Worm (Caenorhabditis elegans) whole organism, L4 larva: ENCODE data around the gene R13D11.4.
A peak's percentile ranks its signal among the peaks of the same experiment; 100 is the strongest.

Source experiments
- D1046.2 ChIP-seq: fragments of 200-800 bp; sonication (Bioruptor generic); IDR thresholded peaks from 2 replicates; pipeline ENCODE4 v1.3.6; 2022; ENCODE audit warnings: missing genetic modification characterization, missing compliant biosample characterization
- F10B5.3 ChIP-seq: sonication (generic microtip); optimal IDR thresholded peaks from 2 replicates; lab custom pipeline; 2016; ENCODE audit warnings: mild to moderate bottlenecking, missing genetic modification characterization, missing compliant biosample characterization
- F44E2.7 ChIP-seq: fragments of 200-800 bp; sonication (Bioruptor generic); IDR thresholded peaks from 2 replicates; pipeline ENCODE4 v2.1.2; 2022; ENCODE audit warnings: missing genetic modification characterization, missing compliant biosample characterization
- T26A8.4 ChIP-seq: fragments of 200-800 bp; sonication (Bioruptor generic); IDR thresholded peaks from 2 replicates; pipeline ENCODE4 v1.3.6; 2022; ENCODE audit warnings: missing genetic modification characterization, missing compliant biosample characterization
- Y105C5A.15 ChIP-seq: fragments of 200-800 bp; sonication (Bioruptor generic); IDR thresholded peaks from 2 replicates; pipeline ENCODE4 v1.3.6; 2022; ENCODE audit warnings: missing genetic modification characterization, missing compliant biosample characterization
- aha-1 ChIP-seq: fragments of 150-350 bp; peaks from one replicate; lab custom pipeline; 2014; ENCODE audit warnings: missing biosample characterization, missing genetic modification characterization
- aly-2 ChIP-seq: sonication (generic microtip); optimal IDR thresholded peaks from 2 replicates; lab custom pipeline; 2018; ENCODE audit warnings: missing biosample characterization, missing genetic modification characterization
- ama-1 ChIP-seq: fragments of 150-350 bp; optimal IDR thresholded peaks from 2 replicates; lab custom pipeline; 2014; ENCODE audit warnings: inconsistent platforms, mixed read lengths
- arid-1 ChIP-seq: fragments of 200-800 bp; sonication (Bioruptor generic); conservative IDR thresholded peaks from 2 replicates; pipeline ENCODE4 v1.3.6; 2022; ENCODE audit warnings: missing genetic modification reagents, missing genetic modification characterization, missing compliant biosample characterization
- ceh-28 ChIP-seq: fragments of 150-350 bp; optimal IDR thresholded peaks from 2 replicates; lab custom pipeline; 2014; ENCODE audit warnings: missing biosample characterization, missing genetic modification reagents, missing genetic modification characterization
- ceh-32 ChIP-seq: sonication (generic microtip); optimal IDR thresholded peaks from 2 replicates; lab custom pipeline; 2016; ENCODE audit warnings: mild to moderate bottlenecking, missing genetic modification characterization, missing compliant biosample characterization; ENCODE audit not compliant: poor library complexity
- ceh-44 ChIP-seq: fragments of 200-800 bp; sonication (Bioruptor generic); IDR thresholded peaks from 2 replicates; pipeline ENCODE4 v1.3.6; 2022; ENCODE audit warnings: missing genetic modification reagents, missing genetic modification characterization, missing compliant biosample characterization
- ceh-82 ChIP-seq: sonication (generic microtip); optimal IDR thresholded peaks from 2 replicates; lab custom pipeline; 2017; ENCODE audit warnings: missing biosample characterization, missing genetic modification characterization
- ces-1 ChIP-seq: fragments of 150-350 bp; sonication (generic microtip); optimal IDR thresholded peaks from 4 replicates; lab custom pipeline; 2014; ENCODE audit warnings: missing biosample characterization, missing genetic modification reagents, missing genetic modification characterization
- cey-2 ChIP-seq: sonication (generic microtip); optimal IDR thresholded peaks from 3 replicates; lab custom pipeline; 2017; ENCODE audit warnings: missing genetic modification characterization, mild to moderate bottlenecking, missing compliant biosample characterization, antibody characterized with exemption, borderline replicate concordance; ENCODE audit not compliant: insufficient read depth
- daf-16 ChIP-seq, 3 experiments: sonication (generic microtip); optimal IDR thresholded peaks; 2 replicates each; lab custom pipeline; 2016 to 2017; ENCODE audit warnings: missing genetic modification characterization in 3 of 3, missing genetic modification reagents in 3 of 3, mild to moderate bottlenecking in 2 of 3, missing compliant biosample characterization in 2 of 3, missing biosample characterization in 1 of 3, moderate library complexity in 1 of 3
- daf-19 ChIP-seq: fragments of 200-800 bp; sonication (Bioruptor generic); conservative IDR thresholded peaks from 2 replicates; pipeline ENCODE4 v1.3.6; 2022; ENCODE audit warnings: missing genetic modification characterization, missing compliant biosample characterization
- dmd-8 ChIP-seq: fragments of 200-800 bp; sonication (Bioruptor generic); IDR thresholded peaks from 2 replicates; pipeline ENCODE4 v1.3.6; 2022; ENCODE audit warnings: missing genetic modification characterization, missing compliant biosample characterization
- dve-1 ChIP-seq: sonication (generic microtip); optimal IDR thresholded peaks from 2 replicates; lab custom pipeline; 2017; ENCODE audit warnings: antibody characterized with exemption, mild to moderate bottlenecking, missing genetic modification characterization, missing compliant biosample characterization; ENCODE audit not compliant: insufficient read depth
- egl-27 ChIP-seq: sonication (generic microtip); optimal IDR thresholded peaks from 3 replicates; lab custom pipeline; 2017; ENCODE audit warnings: missing biosample characterization, missing genetic modification reagents, missing genetic modification characterization
- egl-43 ChIP-seq: fragments of 200-800 bp; sonication (Bioruptor generic); IDR thresholded peaks from 2 replicates; pipeline ENCODE4 v1.3.6; 2022; ENCODE audit warnings: missing genetic modification reagents, missing genetic modification characterization, missing compliant biosample characterization
- fkh-10 ChIP-seq: fragments of 150-350 bp; optimal IDR thresholded peaks from 2 replicates; lab custom pipeline; 2014; ENCODE audit warnings: missing biosample characterization, missing genetic modification reagents, missing genetic modification characterization
- fos-1 ChIP-seq: fragments of 150-350 bp; optimal IDR thresholded peaks from 2 replicates; lab custom pipeline; 2014; ENCODE audit warnings: missing biosample characterization, missing genetic modification characterization
- gei-8 ChIP-seq: fragments of 200-800 bp; sonication (Bioruptor generic); optimal IDR thresholded peaks from 2 replicates; lab custom pipeline; 2018; ENCODE audit warnings: mild to moderate bottlenecking, missing genetic modification characterization, missing compliant biosample characterization
- hmg-1.1 ChIP-seq: fragments of 200-800 bp; sonication (Bioruptor generic); IDR thresholded peaks from 2 replicates; pipeline ENCODE4 v1.3.6; 2022; ENCODE audit warnings: missing genetic modification reagents, missing genetic modification characterization, missing compliant biosample characterization
- jun-1 ChIP-seq: fragments of 150-350 bp; optimal IDR thresholded peaks from 2 replicates; lab custom pipeline; 2014; ENCODE audit warnings: missing biosample characterization, missing genetic modification reagents, missing genetic modification characterization
- lim-7 ChIP-seq: fragments of 200-800 bp; sonication (Bioruptor generic); IDR thresholded peaks from 2 replicates; pipeline ENCODE4 v1.3.6; 2022; ENCODE audit warnings: missing genetic modification characterization, missing compliant biosample characterization
- lin-13 ChIP-seq: fragments of 150-350 bp; optimal IDR thresholded peaks from 2 replicates; lab custom pipeline; 2014; ENCODE audit warnings: missing biosample characterization, missing genetic modification reagents, missing genetic modification characterization
- lin-29 ChIP-seq: fragments of 200-800 bp; sonication (Bioruptor generic); IDR thresholded peaks from 2 replicates; pipeline ENCODE4 v1.3.6; 2022; ENCODE audit warnings: missing genetic modification reagents, missing genetic modification characterization, missing compliant biosample characterization
- lin-39 ChIP-seq: fragments of 150-350 bp; optimal IDR thresholded peaks from 2 replicates; lab custom pipeline; 2014; ENCODE audit warnings: missing biosample characterization, missing genetic modification reagents, missing genetic modification characterization
- mdl-1 ChIP-seq, 2 experiments: fragments of 150-350 bp in 1 of 2; sonication (generic microtip) in 1 of 2; optimal IDR thresholded peaks; 2 replicates each; lab custom pipeline; 2014 to 2017; ENCODE audit warnings: missing biosample characterization in 2 of 2, missing genetic modification characterization in 2 of 2
- mxl-3 ChIP-seq: fragments of 200-800 bp; sonication (Bioruptor generic); optimal IDR thresholded peaks from 2 replicates; lab custom pipeline; 2018; ENCODE audit warnings: mild to moderate bottlenecking, missing genetic modification characterization, missing compliant biosample characterization
- nhr-10 ChIP-seq: fragments of 150-350 bp; optimal IDR thresholded peaks from 2 replicates; lab custom pipeline; 2014; ENCODE audit warnings: missing biosample characterization, missing genetic modification characterization
- nhr-11 ChIP-seq: fragments of 150-350 bp; optimal IDR thresholded peaks from 2 replicates; lab custom pipeline; 2014; ENCODE audit warnings: missing biosample characterization, missing genetic modification characterization
- nhr-237 ChIP-seq: sonication (generic microtip); optimal IDR thresholded peaks from 2 replicates; lab custom pipeline; 2017; ENCODE audit warnings: missing biosample characterization, missing genetic modification characterization
- nhr-42 ChIP-seq: fragments of 200-800 bp; sonication (Bioruptor generic); IDR thresholded peaks from 2 replicates; pipeline ENCODE4 v1.3.6; 2022; ENCODE audit warnings: missing genetic modification characterization, missing compliant biosample characterization
- nhr-76 ChIP-seq: fragments of 150-350 bp; optimal IDR thresholded peaks from 2 replicates; lab custom pipeline; 2014; ENCODE audit warnings: missing biosample characterization, missing genetic modification characterization
- nhr-77 ChIP-seq: fragments of 150-350 bp; optimal IDR thresholded peaks from 2 replicates; lab custom pipeline; 2014; ENCODE audit warnings: missing biosample characterization, missing genetic modification characterization
- php-3 ChIP-seq: fragments of 200-800 bp; sonication (Bioruptor generic); IDR thresholded peaks from 2 replicates; pipeline ENCODE4 v1.3.6; 2022; ENCODE audit warnings: missing genetic modification reagents, missing genetic modification characterization, missing compliant biosample characterization
- pqm-1 ChIP-seq: sonication (generic microtip); optimal IDR thresholded peaks from 2 replicates; lab custom pipeline; 2017; ENCODE audit warnings: missing biosample characterization, missing genetic modification characterization
- rbr-2 ChIP-seq: sonication (generic microtip); optimal IDR thresholded peaks from 2 replicates; lab custom pipeline; 2016; ENCODE audit warnings: missing genotype, missing genetic modification characterization, missing compliant biosample characterization
- sdz-12 ChIP-seq: fragments of 200-800 bp; sonication (Bioruptor generic); optimal IDR thresholded peaks from 2 replicates; lab custom pipeline; 2018; ENCODE audit warnings: mild to moderate bottlenecking, missing genetic modification characterization, missing compliant biosample characterization
- set-16 ChIP-seq: fragments of 200-800 bp; sonication (Bioruptor generic); IDR thresholded peaks from 2 replicates; pipeline ENCODE4 v1.3.6; 2022; ENCODE audit warnings: missing genetic modification reagents, missing genetic modification characterization, missing compliant biosample characterization
- tra-1 ChIP-seq: fragments of 200-800 bp; sonication (Bioruptor generic); IDR thresholded peaks from 2 replicates; pipeline ENCODE4 v1.3.6; 2022; ENCODE audit warnings: missing genetic modification reagents, missing genetic modification characterization, missing compliant biosample characterization
- unc-62 ChIP-seq, 3 experiments: fragments of 150-350 bp in 1 of 3; sonication (generic microtip); optimal IDR thresholded peaks in 2 of 3; peaks in 1 of 3; 1 replicate in 1 of 3; 2 replicates in 2 of 3; lab custom pipeline; 2014 to 2017; ENCODE audit warnings: missing biosample characterization in 3 of 3, missing genetic modification characterization in 3 of 3, missing genetic modification reagents in 3 of 3, missing genotype in 1 of 3
- zag-1 ChIP-seq: fragments of 150-350 bp; optimal IDR thresholded peaks from 2 replicates; lab custom pipeline; 2014; ENCODE audit warnings: missing biosample characterization, missing genetic modification characterization
- zip-11 ChIP-seq: fragments of 200-800 bp; sonication (Bioruptor generic); IDR thresholded peaks from 2 replicates; pipeline ENCODE4 v1.3.6; 2022; ENCODE audit warnings: missing genetic modification characterization, missing compliant biosample characterization
- zip-2 ChIP-seq: fragments of 150-350 bp; optimal IDR thresholded peaks from 2 replicates; lab custom pipeline; 2014; ENCODE audit warnings: missing biosample characterization, missing genetic modification characterization
- ztf-11 ChIP-seq: fragments of 150-350 bp; optimal IDR thresholded peaks from 2 replicates; lab custom pipeline; 2014; ENCODE audit warnings: missing biosample characterization, missing genetic modification characterization

R13D11.4 gene

DNA sequence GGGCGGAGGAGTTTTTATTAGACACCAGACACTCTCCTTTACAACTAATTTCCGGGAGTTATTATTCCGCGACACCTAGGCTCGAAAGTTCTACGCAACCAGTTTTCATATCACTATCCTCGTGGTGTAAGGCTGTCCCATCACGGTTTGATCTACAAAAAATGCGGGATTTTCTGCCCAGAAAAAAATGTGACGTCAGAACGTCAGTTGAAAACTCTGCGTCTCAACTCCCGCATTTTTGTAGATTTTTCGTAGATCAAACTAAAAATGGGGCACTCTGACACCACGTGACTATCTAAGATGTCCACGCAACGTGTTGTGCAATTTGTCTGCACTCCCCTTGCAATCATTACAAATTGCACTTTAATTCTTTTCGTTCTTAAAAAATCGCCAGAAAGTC, 45.9 kb upstream of the R13D11.4 start, which contains the start of gene str-238:
Gene str-238, plus strand, starts transcription at position 301 of the 400 bp plus-strand sequence.
- no peak for TF ChIP-seq arid-1 (GFP tag; lab: Robert Waterston, UW)
- no peak for TF ChIP-seq egl-27
- no peak for TF ChIP-seq gei-8 (GFP tag; lab: Kevin White, UChicago)
- TF ChIP-seq T26A8.4 (GFP tag; lab: Robert Waterston, UW), result no peak
- TF ChIP-seq fkh-10 (GFP tag; lab: Kevin White, UChicago), result no peak
- TF ChIP-seq aha-1 (tag; lab: Kevin White, UChicago), result no peak
- no peak for TF ChIP-seq hmg-1.1 (GFP tag; lab: Robert Waterston, UW)
- no peak for TF ChIP-seq ceh-28
- no peak for TF ChIP-seq ceh-82 (tag; lab: Kevin White, UChicago)
- no peak for TF ChIP-seq nhr-42

DNA sequence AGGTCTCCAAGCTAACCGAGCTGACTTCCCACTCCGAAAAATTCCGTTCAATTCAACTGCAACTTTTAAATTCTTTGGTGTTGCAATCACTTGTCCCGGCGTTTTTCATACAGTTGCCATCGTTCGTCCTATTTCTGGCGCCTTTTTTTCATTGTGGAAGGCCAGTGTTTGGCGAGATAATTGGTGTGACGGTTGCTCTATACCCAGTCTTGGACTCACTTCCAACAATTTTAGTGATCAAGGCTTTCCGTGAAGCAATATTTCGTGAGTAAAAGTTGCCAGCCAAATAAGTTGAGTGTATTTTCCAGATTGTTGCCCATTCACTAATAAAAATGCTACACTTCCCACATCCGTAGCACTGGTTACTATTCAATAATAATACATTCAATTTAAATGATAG, 38.4 kb upstream of the R13D11.4 start:
- TF ChIP-seq daf-19 (GFP tag; lab: Robert Waterston, UW), result no peak
- TF ChIP-seq nhr-237, result no peak
- TF ChIP-seq zip-11 (GFP tag; lab: Robert Waterston, UW), result no peak
- TF ChIP-seq unc-62 (GFP tag; optimal IDR thresholded peaks at IDR 0.05 in 1 of 2; lab: Kevin White, UChicago), result peak in 1 of 2 experiments; percentile 91
- no peak for TF ChIP-seq unc-62 (tag; optimal IDR thresholded peaks at IDR 0.05; lab: Kevin White, UChicago)
- TF ChIP-seq php-3 (GFP tag; lab: Robert Waterston, UW), result no peak

DNA sequence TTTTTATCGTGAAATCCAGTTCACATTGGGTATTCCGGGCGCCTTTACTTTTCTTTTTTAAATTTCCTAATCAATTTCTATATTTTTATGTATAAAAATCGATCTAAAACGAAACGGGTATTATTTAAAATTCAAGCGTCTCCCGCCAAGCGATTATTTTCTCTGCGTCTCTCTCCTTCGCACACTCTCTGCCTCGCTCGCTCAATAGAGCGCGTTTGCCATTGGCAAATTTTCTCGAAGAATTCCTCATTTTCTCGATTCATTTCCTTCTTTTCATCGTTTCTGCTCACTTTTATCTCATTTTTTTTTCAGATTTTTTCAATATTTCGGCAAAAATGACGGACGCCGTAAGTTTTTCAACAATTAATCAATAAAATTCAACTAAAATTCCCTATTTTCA, 37.4 kb upstream of the R13D11.4 start, which contains the start of gene sti-1:
Gene sti-1, plus strand, starts transcription at position 263 of the 400 bp plus-strand sequence.
- TF ChIP-seq ceh-44 (GFP tag; lab: Robert Waterston, UW) (no peak), ceh-32 (tag; lab: Kevin White, UChicago) (no peak), nhr-11 (tag; lab: Kevin White, UChicago) (peak; percentile 66), zag-1 (tag; lab: Kevin White, UChicago) (no peak), sdz-12 (GFP tag; lab: Kevin White, UChicago) (no peak), nhr-237 (no peak), ama-1 (no peak), fkh-10 (GFP tag; lab: Kevin White, UChicago) (peak; percentile 35), mdl-1 (tag; optimal IDR thresholded peaks at IDR 0.05; lab: Kevin White, UChicago) (peak in 1 of 2 experiments; percentile 54), daf-16 (GFP tag; optimal IDR thresholded peaks at IDR 0.05; lab: Kevin White, UChicago) (no peak), daf-16 (tag; optimal IDR thresholded peaks at IDR 0.05; lab: Kevin White, UChicago) (peak; percentile 20), tra-1 (GFP tag; lab: Robert Waterston, UW) (0 out of 2 replicates have a peak, but pooled peaks have one; percentile 40), pqm-1 (no peak), set-16 (GFP tag; lab: Robert Waterston, UW) (no peak), D1046.2 (no peak), mxl-3 (GFP tag; lab: Kevin White, UChicago) (no peak), Y105C5A.15 (GFP tag; lab: Robert Waterston, UW) (no peak), dmd-8 (GFP tag; lab: Robert Waterston, UW) (no peak), nhr-76 (tag; lab: Kevin White, UChicago) (no peak), fos-1 (tag; lab: Kevin White, UChicago) (no peak), lin-39 (tag; lab: Kevin White, UChicago) (no peak), zip-2 (no peak), nhr-10 (tag; lab: Kevin White, UChicago) (no peak), egl-27 (no peak), F44E2.7 (no peak), egl-43 (no peak), rbr-2 (tag; lab: Kevin White, UChicago) (peak; percentile 68), jun-1 (tag; lab: Kevin White, UChicago) (peak; percentile 32), lim-7 (no peak), dve-1 (tag; lab: Kevin White, UChicago) (peak; percentile 81), F10B5.3 (no peak), nhr-77 (tag; lab: Kevin White, UChicago) (peak; percentile 95), cey-2 (tag; lab: Kevin White, UChicago) (no peak), ceh-28 (no peak), lin-29 (no peak), aly-2 (tag; lab: Kevin White, UChicago) (no peak), lin-13 (GFP tag; lab: Kevin White, UChicago) (peak; percentile 70), ztf-11 (tag; lab: Kevin White, UChicago) (no peak), ces-1 (no peak)
